Worm (Caenorhabditis elegans) whole organism, late embryonic: ENCODE data around the gene ash-2.

ENCODE experiments used
- mec-3 ChIP-seq: sonication (generic microtip); optimal IDR thresholded peaks from 2 replicates; lab custom pipeline; 2016; ENCODE audit warnings: borderline replicate concordance, missing genetic modification characterization, missing compliant biosample characterization
- nhr-11 ChIP-seq: fragments of 150-350 bp; optimal IDR thresholded peaks from 2 replicates; lab custom pipeline; 2014; ENCODE audit warnings: missing biosample characterization, missing genetic modification characterization
- pag-3 ChIP-seq: sonication (generic microtip); optimal IDR thresholded peaks from 2 replicates; lab custom pipeline; 2016; ENCODE audit warnings: missing compliant biosample characterization, missing genetic modification characterization, borderline replicate concordance
- pha-2 ChIP-seq: sonication (generic microtip); optimal IDR thresholded peaks from 2 replicates; lab custom pipeline; 2017; ENCODE audit warnings: mild to moderate bottlenecking, missing genetic modification characterization, missing compliant biosample characterization
- pha-4 ChIP-seq: fragments of 150-350 bp; optimal IDR thresholded peaks from 2 replicates; lab custom pipeline; 2018; ENCODE audit warnings: missing biosample characterization, missing genetic modification reagents, missing genetic modification characterization
- unc-3 ChIP-seq, 2 experiments: fragments of 200-800 bp in 1 of 2; sonication (Bioruptor generic) in 1 of 2; sonication (generic microtip) in 1 of 2; conservative IDR thresholded peaks in 1 of 2; optimal IDR thresholded peaks in 1 of 2; 2 replicates each; pipeline versions ENCODE4 v1.3.6 to Lab custom; 2016 to 2022; ENCODE audit warnings: missing compliant biosample characterization in 2 of 2, missing genetic modification characterization in 2 of 2, missing genetic modification reagents in 1 of 2

ce11 chrII:11935266-11935665 is 44.4 kb upstream of the ash-2 start, which contains the start of gene lin-29:
- TF ChIP-seq pha-2 (tag; lab: Kevin White, UChicago) (no peak), nhr-11 (no peak), mec-3 (no peak), unc-3 (GFP tag; conservative IDR thresholded peaks at IDR 0.05; lab: Robert Waterston, UW) (no peak), unc-3 (tag; optimal IDR thresholded peaks at IDR 0.05; lab: Kevin White, UChicago) (no peak), pag-3 (tag; lab: Kevin White, UChicago) (no peak), pha-4 (tag; lab: Kevin White, UChicago) (no peak)
